Worm (Caenorhabditis elegans): ENCODE data around the gene C33H5.16.

The C33H5.16 gene

ce11 chrIV:7785506-7786065 is 17.6 kb downstream of the C33H5.16 start, which contains the start of gene tag-322 (continued):
- TF ChIP-seq nhr-27 (tag; optimal IDR thresholded peaks at IDR 0.05) (no peak), F23B12.7 (tag; optimal IDR thresholded peaks at IDR 0.05; ENCODE audit: insufficient read depth) (peak; percentile 28), let-526 (GFP tag; IDR thresholded peaks at IDR 0.05) (no peak), somi-1 (GFP tag; optimal IDR thresholded peaks at IDR 0.05) (no peak), snpc-4 (GFP tag; optimal IDR thresholded peaks at IDR 0.05) (no peak), snpc-4 (tag; optimal IDR thresholded peaks at IDR 0.05) (peak in 2 of 4 experiments; percentile 19 to 42), sdz-38 (tag; optimal IDR thresholded peaks at IDR 0.05) (no peak), snpc-3.4 (tag; optimal IDR thresholded peaks at IDR 0.05) (no peak), F52B5.7 (tag; optimal IDR thresholded peaks at IDR 0.05) (no peak), nfya-2 (GFP tag; IDR thresholded peaks at IDR 0.05) (no peak), D2030.7 (GFP tag; IDR thresholded peaks at IDR 0.05) (no peak), hlh-26 (GFP tag; conservative IDR thresholded peaks at IDR 0.05) (no peak), B0019.2 (GFP tag; conservative IDR thresholded peaks at IDR 0.05) (no peak), dox-1 (GFP tag; IDR thresholded peaks at IDR 0.05) (0 out of 2 replicates have a peak, but pooled peaks have one; percentile 26), snpc-1.3 (tag; optimal IDR thresholded peaks at IDR 0.05; ENCODE audit: insufficient read depth) (peak; percentile 58), K11D2.4 (GFP tag; IDR thresholded peaks at IDR 0.05) (no peak), let-607 (tag; optimal IDR thresholded peaks at IDR 0.05) (no peak), F39B2.1 (GFP tag; IDR thresholded peaks at IDR 0.05) (no peak), B0336.3 (GFP tag; IDR thresholded peaks at IDR 0.05) (0 out of 2 replicates have a peak, but pooled peaks have one; percentile 39), fkh-3 (tag; optimal IDR thresholded peaks at IDR 0.05) (no peak), die-1 (tag; optimal IDR thresholded peaks at IDR 0.05) (no peak), ztf-6 (GFP tag; IDR thresholded peaks at IDR 0.05) (no peak), lsl-1 (GFP tag; optimal IDR thresholded peaks at IDR 0.05) (peak; percentile 19), unc-130 (GFP tag; optimal IDR thresholded peaks at IDR 0.05) (no peak), ztf-28 (GFP tag; IDR thresholded peaks at IDR 0.05) (no peak), dpff-1 (tag; optimal IDR thresholded peaks at IDR 0.05) (no peak), ceh-91 (GFP tag; IDR thresholded peaks at IDR 0.05) (no peak), mcd-1 (GFP tag; IDR thresholded peaks at IDR 0.05) (peak; percentile 93), Y95B8A.8 (GFP tag; IDR thresholded peaks at IDR 0.05) (no peak), ceh-79 (tag; optimal IDR thresholded peaks at IDR 0.05) (no peak), snpc-1.1 (tag; optimal IDR thresholded peaks at IDR 0.05; ENCODE audit: insufficient read depth) (no peak), mxl-1 (tag; optimal IDR thresholded peaks at IDR 0.05) (no peak), lsy-27 (tag; optimal IDR thresholded peaks at IDR 0.05; ENCODE audit: borderline replicate concordance, insufficient read depth) (no peak), egrh-3 (GFP tag; IDR thresholded peaks at IDR 0.05) (no peak), ztf-3 (GFP tag; optimal IDR thresholded peaks at IDR 0.05) (no peak), F33H1.4 (GFP tag; IDR thresholded peaks at IDR 0.05) (peak; percentile 47; the same call in 1 of the 2 replicates), atf-7 (tag; optimal IDR thresholded peaks at IDR 0.05) (no peak), rec-8 (tag; optimal IDR thresholded peaks at IDR 0.05) (no peak), ztf-26 (tag; optimal IDR thresholded peaks at IDR 0.05) (no peak), madf-6 (GFP tag; IDR thresholded peaks at IDR 0.05) (peak; percentile 59), rpc-1 (optimal IDR thresholded peaks at IDR 0.05) (no peak), rpc-1 (tag; optimal IDR thresholded peaks at IDR 0.05) (no peak), F57C9.4 (tag; optimal IDR thresholded peaks at IDR 0.05) (no peak), ccch-3 (GFP tag; optimal IDR thresholded peaks at IDR 0.05) (no peak), ama-1 (optimal IDR thresholded peaks at IDR 0.05) (no peak), ama-1 (GFP tag; optimal IDR thresholded peaks at IDR 0.05) (no peak), Y67H2A.10 (GFP tag; conservative IDR thresholded peaks at IDR 0.05) (no peak), hsf-1 (GFP tag; IDR thresholded peaks at IDR 0.05) (no peak)
